Worm (Caenorhabditis elegans) whole organism, L3 larva: ENCODE measurements around the gene srh-183.

ENCODE experiments used
- ama-1 ChIP-seq: fragments of 150-350 bp; optimal IDR thresholded peaks from 2 replicates; lab custom pipeline; 2018
- lin-15B ChIP-seq: fragments of 150-350 bp; optimal IDR thresholded peaks from 2 replicates; lab custom pipeline; 2014; ENCODE audit warnings: missing biosample characterization, missing genetic modification characterization
- nhr-11 ChIP-seq: fragments of 150-350 bp; optimal IDR thresholded peaks from 2 replicates; lab custom pipeline; 2014; ENCODE audit warnings: missing biosample characterization, missing genetic modification characterization
- nhr-12 ChIP-seq: fragments of 150-350 bp; optimal IDR thresholded peaks from 2 replicates; lab custom pipeline; 2014; ENCODE audit warnings: missing biosample characterization, missing genetic modification characterization
- nhr-23 ChIP-seq: fragments of 150-350 bp; optimal IDR thresholded peaks from 2 replicates; lab custom pipeline; 2014; ENCODE audit warnings: missing biosample characterization, missing genetic modification reagents, missing genetic modification characterization
- nhr-28 ChIP-seq: fragments of 150-350 bp; optimal IDR thresholded peaks from 2 replicates; lab custom pipeline; 2014; ENCODE audit warnings: missing biosample characterization, missing genetic modification characterization
- skn-1 ChIP-seq: fragments of 150-350 bp; optimal IDR thresholded peaks from 2 replicates; lab custom pipeline; 2014; ENCODE audit warnings: missing biosample characterization, missing genetic modification characterization
- snpc-4 ChIP-seq: fragments of 150-350 bp; optimal IDR thresholded peaks from 2 replicates; lab custom pipeline; 2014; ENCODE audit warnings: missing biosample characterization, missing genetic modification characterization
- tbx-2 ChIP-seq: sonication (generic microtip); optimal IDR thresholded peaks from 2 replicates; lab custom pipeline; 2016; ENCODE audit warnings: mild to moderate bottlenecking, missing genetic modification characterization, missing compliant biosample characterization
- unc-39 ChIP-seq: sonication (generic microtip); optimal IDR thresholded peaks from 4 replicates; lab custom pipeline; 2017; ENCODE audit warnings: missing biosample characterization, missing genetic modification characterization

ce11 chrV:19955171-19955570 lies 22.9 kb downstream of the srh-183 start, which contains the start of gene abhd-3.1:
- TF ChIP-seq lin-15B (tag; lab: Kevin White, UChicago) (no peak), snpc-4 (tag; lab: Kevin White, UChicago) (no peak), ama-1 (lab: Kevin White, UChicago) (no peak), nhr-23 (tag; lab: Kevin White, UChicago) (no peak), nhr-28 (tag; lab: Kevin White, UChicago) (no peak), skn-1 (no peak), tbx-2 (tag; lab: Kevin White, UChicago) (no peak), nhr-11 (tag; lab: Kevin White, UChicago) (no peak), unc-39 (tag; lab: Kevin White, UChicago) (no peak), nhr-12 (tag; lab: Kevin White, UChicago) (no peak)
